Worm (Caenorhabditis elegans): ENCODE measurements around the gene C07G2.5.

The C07G2.5 gene

ce11 chrIII:4540604-4541003, 41.8 kb upstream of the C07G2.5 start, which contains the start of gene ugt-62 (continued):
- TF ChIP-seq hlh-11 (tag; optimal IDR thresholded peaks at IDR 0.05) (peak; percentile 76), F26F4.8 (GFP tag; conservative IDR thresholded peaks at IDR 0.05) (no peak), lin-38 (GFP tag; IDR thresholded peaks at IDR 0.05) (no peak), pqm-1 (tag; optimal IDR thresholded peaks at IDR 0.05) (peak; percentile 99)

- TF ChIP-seq F10B5.3 (tag; optimal IDR thresholded peaks at IDR 0.05) (no peak), unc-62 (GFP tag; optimal IDR thresholded peaks at IDR 0.05 in 1 of 2) (peak in 1 of 2 experiments; percentile 90), unc-62 (tag; optimal IDR thresholded peaks at IDR 0.05) (no peak)
Observed at ce11 chrIII:4530968-4531367, 32.1 kb upstream of the C07G2.5 start.

ce11 chrIII:4525998-4526397, 27.2 kb upstream of the C07G2.5 start:
- TF ChIP-seq aha-1 (tag) (peak; percentile 5), hlh-30 (tag; optimal IDR thresholded peaks at IDR 0.05; ENCODE audit: insufficient read depth) (no peak), nhr-237 (tag; optimal IDR thresholded peaks at IDR 0.05) (no peak), lim-7 (GFP tag; IDR thresholded peaks at IDR 0.05) (no peak), F37D6.2 (tag; optimal IDR thresholded peaks at IDR 0.05) (no peak), php-3 (GFP tag; IDR thresholded peaks at IDR 0.05) (no peak), skn-1 (tag; optimal IDR thresholded peaks at IDR 0.05) (no peak), unc-62 (GFP tag; optimal IDR thresholded peaks at IDR 0.05 in 1 of 2) (peak in 1 of 2 experiments; percentile 92), unc-62 (tag; optimal IDR thresholded peaks at IDR 0.05) (no peak), hmg-1.1 (GFP tag; IDR thresholded peaks at IDR 0.05) (no peak), daf-19 (GFP tag; conservative IDR thresholded peaks at IDR 0.05) (no peak), egl-27 (tag; optimal IDR thresholded peaks at IDR 0.05) (no peak)

ce11 chrIII:4524071-4524470, 25.2 kb upstream of the C07G2.5 start:
- TF ChIP-seq unc-62 (GFP tag; optimal IDR thresholded peaks at IDR 0.05 in 1 of 2) (no peak), unc-62 (tag; optimal IDR thresholded peaks at IDR 0.05) (no peak), cey-2 (tag; optimal IDR thresholded peaks at IDR 0.05; ENCODE audit: borderline replicate concordance, insufficient read depth) (no peak), duxl-1 (tag; optimal IDR thresholded peaks at IDR 0.05; ENCODE audit: poor library complexity) (no peak), ceh-32 (tag; optimal IDR thresholded peaks at IDR 0.05; ENCODE audit: poor library complexity) (no peak), pqm-1 (tag; optimal IDR thresholded peaks at IDR 0.05) (no peak), madf-5 (GFP tag; IDR thresholded peaks at IDR 0.05) (no peak), zag-1 (tag; optimal IDR thresholded peaks at IDR 0.05) (no peak), ZK546.5 (tag; optimal IDR thresholded peaks at IDR 0.05) (no peak), zip-11 (GFP tag; IDR thresholded peaks at IDR 0.05) (no peak), D1046.2 (GFP tag; IDR thresholded peaks at IDR 0.05) (no peak), gei-8 (GFP tag; optimal IDR thresholded peaks at IDR 0.05) (no peak), aha-1 (tag) (no peak), F10B5.3 (tag; optimal IDR thresholded peaks at IDR 0.05) (no peak), nhr-6 (tag; optimal IDR thresholded peaks at IDR 0.05) (no peak), tag-97 (GFP tag; IDR thresholded peaks at IDR 0.05) (no peak), lin-13 (GFP tag; optimal IDR thresholded peaks at IDR 0.05) (no peak)

ce11 chrIII:4523411-4523810, 24.6 kb upstream of the C07G2.5 start:
- TF ChIP-seq ceh-44 (GFP tag; IDR thresholded peaks at IDR 0.05) (no peak), unc-62 (GFP tag; optimal IDR thresholded peaks at IDR 0.05 in 1 of 2) (peak in 1 of 2 experiments; percentile 89), unc-62 (tag; optimal IDR thresholded peaks at IDR 0.05) (no peak), rbr-2 (tag; optimal IDR thresholded peaks at IDR 0.05) (no peak)

- no peak for TF ChIP-seq mes-2 (tag; optimal IDR thresholded peaks at IDR 0.05; ENCODE audit: poor library complexity, severe bottlenecking)
- TF ChIP-seq snpc-4 (tag; optimal IDR thresholded peaks at IDR 0.05), result no peak
- TF ChIP-seq ceh-32 (tag; optimal IDR thresholded peaks at IDR 0.05; ENCODE audit: poor library complexity), result no peak
- no peak for TF ChIP-seq nhr-6 (tag; optimal IDR thresholded peaks at IDR 0.05)
- TF ChIP-seq zfp-2 (tag; optimal IDR thresholded peaks at IDR 0.05), result no peak
- no peak for TF ChIP-seq Y48G9A.11 (GFP tag; IDR thresholded peaks at IDR 0.05)
- TF ChIP-seq F49E8.2 (tag; optimal IDR thresholded peaks at IDR 0.05; ENCODE audit: borderline replicate concordance), result no peak
- no peak for TF ChIP-seq lsy-2 (tag; optimal IDR thresholded peaks at IDR 0.05)
- no peak for TF ChIP-seq D1046.2 (GFP tag; IDR thresholded peaks at IDR 0.05)
- no peak for TF ChIP-seq spr-1 (tag; optimal IDR thresholded peaks at IDR 0.05)
Observed at ce11 chrIII:4520057-4520456, 21.2 kb upstream of the C07G2.5 start, which contains the start of gene cdh-4. Gene cdh-4 (plus strand): TSS chrIII:4520357.

Data from whole organism, L4 larva.